Worm (Caenorhabditis elegans): Measurements from ENCODE around the gene C45G9.11.

DNA sequence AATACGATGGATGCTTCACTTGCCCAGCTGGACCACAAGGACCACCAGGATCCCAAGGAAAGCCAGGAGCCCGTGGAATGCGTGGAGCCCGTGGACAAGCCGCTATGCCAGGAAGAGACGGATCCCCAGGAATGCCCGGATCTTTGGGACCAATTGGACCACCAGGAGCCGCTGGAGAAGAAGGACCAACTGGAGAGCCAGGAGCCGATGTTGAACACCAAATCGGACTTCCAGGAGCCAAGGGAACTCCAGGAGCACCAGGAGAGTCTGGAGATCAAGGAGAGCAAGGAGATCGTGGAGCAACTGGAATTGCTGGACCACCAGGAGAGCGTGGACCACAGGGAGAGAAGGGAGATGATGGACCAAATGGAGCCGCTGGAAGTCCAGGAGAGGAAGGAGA is 39.4 kb upstream of the C45G9.11 start:
- TF ChIP-seq him-1 (tag; optimal IDR thresholded peaks at IDR 0.05) (no peak), W03F9.2 (tag; optimal IDR thresholded peaks at IDR 0.05) (no peak)
